Worm (Caenorhabditis elegans) whole organism, L3 larva: Measurements from ENCODE around the gene str-220.

Experiments used
- ZK546.5 ChIP-seq: sonication (generic microtip); optimal IDR thresholded peaks from 2 replicates; lab custom pipeline; 2017; ENCODE audit warnings: missing biosample characterization, missing genetic modification characterization
- elt-1 ChIP-seq: fragments of 150-350 bp; optimal IDR thresholded peaks from 2 replicates; lab custom pipeline; 2014; ENCODE audit warnings: missing biosample characterization, missing genetic modification characterization
- hmg-11 ChIP-seq: sonication (generic microtip); optimal IDR thresholded peaks from 2 replicates; lab custom pipeline; 2016; ENCODE audit warnings: missing genetic modification characterization, missing compliant biosample characterization
- nhr-76 ChIP-seq: fragments of 150-350 bp; sonication (generic microtip); optimal IDR thresholded peaks from 5 replicates; lab custom pipeline; 2014; ENCODE audit warnings: missing biosample characterization, missing genetic modification characterization
- skn-1 ChIP-seq: fragments of 150-350 bp; optimal IDR thresholded peaks from 2 replicates; lab custom pipeline; 2014; ENCODE audit warnings: missing biosample characterization, missing genetic modification characterization

DNA sequence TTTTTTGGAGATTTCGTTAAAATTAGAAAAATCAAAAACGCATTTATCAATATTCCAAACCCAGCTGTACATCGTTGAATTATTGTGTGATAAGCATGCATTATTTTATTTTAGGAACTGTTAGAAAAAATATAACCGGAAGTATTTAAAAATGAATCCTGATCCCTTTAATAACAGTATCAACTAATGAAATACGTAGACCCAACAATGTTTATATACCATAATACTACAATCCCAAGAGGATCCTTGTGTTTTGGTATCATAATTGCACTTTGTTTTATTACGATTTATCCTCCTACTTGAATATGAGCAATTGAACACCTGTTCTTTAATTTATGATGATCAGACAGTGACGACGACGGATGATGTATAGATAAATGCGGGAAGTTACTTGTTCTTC lies 15.6 kb upstream of the str-220 start, which contains the start of gene str-249:
- TF ChIP-seq elt-1 (tag; lab: Kevin White, UChicago) = no peak
- no peak for TF ChIP-seq ZK546.5 (tag; lab: Kevin White, UChicago)
- TF ChIP-seq nhr-76 (tag; lab: Kevin White, UChicago) = no peak
- TF ChIP-seq skn-1 (tag; lab: Kevin White, UChicago) = no peak
- TF ChIP-seq hmg-11 (tag; lab: Kevin White, UChicago) = no peak
